Worm (Caenorhabditis elegans) whole organism, late embryonic: ENCODE data around the gene rars-1.

Experiments used
- ceh-14 ChIP-seq: sonication (generic microtip); optimal IDR thresholded peaks from 2 replicates; lab custom pipeline; 2016; ENCODE audit warnings: missing genotype, missing genetic modification characterization, missing compliant biosample characterization
- ceh-9 ChIP-seq: sonication (generic microtip); optimal IDR thresholded peaks from 2 replicates; lab custom pipeline; 2016; ENCODE audit warnings: mild to moderate bottlenecking, missing genetic modification characterization, inconsistent platforms, missing compliant biosample characterization
- lin-11 ChIP-seq: fragments of 200-800 bp; sonication (Bioruptor generic); optimal IDR thresholded peaks from 2 replicates; lab custom pipeline; 2018; ENCODE audit warnings: mild to moderate bottlenecking, missing genetic modification characterization, missing compliant biosample characterization
- mec-3 ChIP-seq: sonication (generic microtip); optimal IDR thresholded peaks from 2 replicates; lab custom pipeline; 2016; ENCODE audit warnings: borderline replicate concordance, missing genetic modification characterization, missing compliant biosample characterization
- nhr-11 ChIP-seq: fragments of 150-350 bp; optimal IDR thresholded peaks from 2 replicates; lab custom pipeline; 2014; ENCODE audit warnings: missing biosample characterization, missing genetic modification characterization
- pha-4 ChIP-seq: fragments of 150-350 bp; optimal IDR thresholded peaks from 2 replicates; lab custom pipeline; 2018; ENCODE audit warnings: missing biosample characterization, missing genetic modification reagents, missing genetic modification characterization
- pqm-1 ChIP-seq: sonication (generic microtip); optimal IDR thresholded peaks from 2 replicates; lab custom pipeline; 2016; ENCODE audit warnings: missing genetic modification characterization, missing compliant biosample characterization

ce11 chrIII:4912317-4912716, 4.7 kb downstream of the rars-1 start, which contains the start of the genes F26F4.9 and cee-1:
- TF ChIP-seq ceh-9 (tag; lab: Kevin White, UChicago), result no peak
- TF ChIP-seq lin-11 (tag; lab: Kevin White, UChicago), result no peak
- TF ChIP-seq pha-4 (tag; lab: Kevin White, UChicago), result no peak
- TF ChIP-seq ceh-14 (tag; lab: Kevin White, UChicago), result no peak
- no peak for TF ChIP-seq nhr-11 (tag; lab: Kevin White, UChicago)
- TF ChIP-seq mec-3 (tag; lab: Kevin White, UChicago), result no peak
- TF ChIP-seq pqm-1 (tag; lab: Kevin White, UChicago), result no peak
